Worm (Caenorhabditis elegans): ENCODE measurements around the gene K02A6.1.

The K02A6.1 gene

ce11 chrX:8210999-8211398 lies 8.5 kb upstream of the K02A6.1 start, which contains the start of gene cdd-1 (continued):
- TF ChIP-seq sup-37 (GFP tag; optimal IDR thresholded peaks at IDR 0.05) (no peak), snu-23 (GFP tag; optimal IDR thresholded peaks at IDR 0.05) (peak; percentile 54), zag-1 (tag; optimal IDR thresholded peaks at IDR 0.05) (no peak), unc-30 (tag; optimal IDR thresholded peaks at IDR 0.05) (no peak), lin-39 (tag; optimal IDR thresholded peaks at IDR 0.05) (no peak), dsc-1 (tag; optimal IDR thresholded peaks at IDR 0.05) (no peak), nhr-11 (tag; optimal IDR thresholded peaks at IDR 0.05) (no peak), ceh-88 (GFP tag; IDR thresholded peaks at IDR 0.05) (no peak), nhr-12 (tag; optimal IDR thresholded peaks at IDR 0.05) (no peak), sptf-1 (tag; optimal IDR thresholded peaks at IDR 0.05) (no peak), xbp-1 (tag; optimal IDR thresholded peaks at IDR 0.05) (no peak), nhr-77 (tag; optimal IDR thresholded peaks at IDR 0.05) (no peak), fkh-8 (tag; optimal IDR thresholded peaks at IDR 0.05) (no peak), skn-1 (tag; optimal IDR thresholded peaks at IDR 0.05) (no peak), nhr-19 (GFP tag; conservative IDR thresholded peaks at IDR 0.05) (no peak; the same call in 1 of the 2 replicates), lin-15B (tag; optimal IDR thresholded peaks at IDR 0.05) (no peak), nhr-47 (tag; optimal IDR thresholded peaks at IDR 0.05) (no peak), lin-14 (GFP tag; optimal IDR thresholded peaks at IDR 0.05) (peak; percentile 34), vab-15 (tag; optimal IDR thresholded peaks at IDR 0.05) (no peak), ceh-8 (GFP tag; optimal IDR thresholded peaks at IDR 0.05) (no peak), unc-62 (GFP tag; optimal IDR thresholded peaks at IDR 0.05) (no peak), fkh-4 (tag; optimal IDR thresholded peaks at IDR 0.05; ENCODE audit: borderline replicate concordance) (no peak), jun-1 (tag; optimal IDR thresholded peaks at IDR 0.05) (peak; percentile 26), nhr-85 (tag) (peak; percentile 73), tlp-1 (tag; optimal IDR thresholded peaks at IDR 0.05) (no peak), nhr-20 (tag; optimal IDR thresholded peaks at IDR 0.05) (peak; percentile 60), mab-9 (GFP tag; IDR thresholded peaks at IDR 0.05) (0 out of 2 replicates have a peak, but pooled peaks have one; percentile 9), lin-35 (GFP tag; optimal IDR thresholded peaks at IDR 0.05) (peak in 1 of 2 experiments; percentile 72), alr-1 (tag; optimal IDR thresholded peaks at IDR 0.05; ENCODE audit: borderline replicate concordance) (no peak), nhr-237 (tag; optimal IDR thresholded peaks at IDR 0.05) (no peak), Y116A8C.19 (tag; optimal IDR thresholded peaks at IDR 0.05; ENCODE audit: borderline replicate concordance) (no peak), ztf-11 (tag; optimal IDR thresholded peaks at IDR 0.05) (no peak), tbx-2 (tag; optimal IDR thresholded peaks at IDR 0.05) (no peak), lir-3 (tag; optimal IDR thresholded peaks at IDR 0.05; ENCODE audit: poor library complexity) (no peak), pax-3 (tag; optimal IDR thresholded peaks at IDR 0.05) (no peak), mep-1 (tag; optimal IDR thresholded peaks at IDR 0.05) (no peak), hpl-2 (GFP tag; optimal IDR thresholded peaks at IDR 0.05) (no peak), C16A3.4 (tag; optimal IDR thresholded peaks at IDR 0.05) (no peak), nhr-71 (tag; optimal IDR thresholded peaks at IDR 0.05) (peak; percentile 68), isw-1 (GFP tag; IDR thresholded peaks at IDR 0.05) (no peak), unc-86 (tag; optimal IDR thresholded peaks at IDR 0.05) (no peak), irx-1 (tag; optimal IDR thresholded peaks at IDR 0.05) (no peak), hlh-17 (GFP tag; optimal IDR thresholded peaks at IDR 0.05; ENCODE audit: borderline replicate concordance) (no peak), mef-2 (tag; optimal IDR thresholded peaks at IDR 0.05) (no peak), fos-1 (tag; optimal IDR thresholded peaks at IDR 0.05) (no peak), nhr-76 (tag; optimal IDR thresholded peaks at IDR 0.05) (no peak), efl-1 (optimal IDR thresholded peaks at IDR 0.05) (no peak), efl-1 (GFP tag; optimal IDR thresholded peaks at IDR 0.05 in 1 of 2) (peak in 1 of 2 experiments; percentile 79)

Data from whole organism, L1 larva.